Worm (Caenorhabditis elegans) whole organism, L3 larva: Measurements from ENCODE around the gene F27D9.7.

Experiments
- aly-2 ChIP-seq: fragments of 150-350 bp; optimal IDR thresholded peaks from 2 replicates; lab custom pipeline; 2014; ENCODE audit warnings: missing biosample characterization, missing genetic modification characterization
- elt-2 ChIP-seq: sonication (generic microtip); optimal IDR thresholded peaks from 2 replicates; lab custom pipeline; 2016; ENCODE audit warnings: missing genetic modification reagents, mild to moderate bottlenecking, missing genetic modification characterization, missing compliant biosample characterization
- elt-3 ChIP-seq, 3 experiments: fragments of 150-350 bp in 1 of 3; sonication (generic microtip) in 2 of 3; optimal IDR thresholded peaks; 2 replicates in 2 of 3; 4 replicates in 1 of 3; lab custom pipeline; 2014 to 2017; ENCODE audit warnings: missing biosample characterization in 3 of 3, missing genetic modification characterization in 3 of 3
- fos-1 ChIP-seq: fragments of 150-350 bp; optimal IDR thresholded peaks from 2 replicates; lab custom pipeline; 2014; ENCODE audit warnings: missing biosample characterization, missing genetic modification characterization
- jun-1 ChIP-seq: fragments of 150-350 bp; optimal IDR thresholded peaks from 2 replicates; lab custom pipeline; 2014; ENCODE audit warnings: missing biosample characterization, missing genetic modification reagents, missing genetic modification characterization
- mml-1 ChIP-seq: fragments of 150-350 bp; sonication (generic microtip); optimal IDR thresholded peaks from 3 replicates; lab custom pipeline; 2014; ENCODE audit warnings: missing biosample characterization, missing genetic modification characterization
- nhr-11 ChIP-seq: fragments of 150-350 bp; optimal IDR thresholded peaks from 2 replicates; lab custom pipeline; 2014; ENCODE audit warnings: missing biosample characterization, missing genetic modification characterization
- nhr-28 ChIP-seq: fragments of 150-350 bp; optimal IDR thresholded peaks from 2 replicates; lab custom pipeline; 2014; ENCODE audit warnings: missing biosample characterization, missing genetic modification characterization
- nhr-76 ChIP-seq: fragments of 150-350 bp; sonication (generic microtip); optimal IDR thresholded peaks from 5 replicates; lab custom pipeline; 2014; ENCODE audit warnings: missing biosample characterization, missing genetic modification characterization
- skn-1 ChIP-seq: fragments of 150-350 bp; optimal IDR thresholded peaks from 2 replicates; lab custom pipeline; 2014; ENCODE audit warnings: missing biosample characterization, missing genetic modification characterization
- unc-62 ChIP-seq: fragments of 150-350 bp; sonication (generic microtip); optimal IDR thresholded peaks from 4 replicates; lab custom pipeline; 2014; ENCODE audit warnings: missing biosample characterization, missing genetic modification reagents, missing genetic modification characterization

ce11 chrX:7718972-7719371, 48.4 kb upstream of the F27D9.7 start, which contains the start of gene K09F5.6:
- TF ChIP-seq skn-1 (tag; lab: Kevin White, UChicago) (no peak), elt-2 (tag; lab: Kevin White, UChicago) (no peak), elt-3 (tag; optimal IDR thresholded peaks at IDR 0.05; lab: Kevin White, UChicago) (no peak), nhr-28 (tag; lab: Kevin White, UChicago) (no peak), fos-1 (tag; lab: Kevin White, UChicago) (no peak), nhr-76 (no peak), mml-1 (tag; lab: Kevin White, UChicago) (no peak), unc-62 (no peak), jun-1 (tag; lab: Kevin White, UChicago) (no peak), aly-2 (tag; lab: Kevin White, UChicago) (no peak), nhr-11 (tag; lab: Kevin White, UChicago) (no peak)
